Worm (Caenorhabditis elegans) whole organism, late embryonic: ENCODE results near the gene W02H5.19.

Experiments
- dmd-4 ChIP-seq: sonication (generic microtip); optimal IDR thresholded peaks from 2 replicates; lab custom pipeline; 2016; ENCODE audit warnings: borderline replicate concordance, missing genetic modification characterization, missing compliant biosample characterization
- hlh-13 ChIP-seq: fragments of 200-800 bp; sonication (Bioruptor generic); optimal IDR thresholded peaks from 2 replicates; lab custom pipeline; 2018; ENCODE audit warnings: mild to moderate bottlenecking, missing genetic modification characterization, missing compliant biosample characterization
- hlh-30 ChIP-seq: sonication (generic microtip); optimal IDR thresholded peaks from 2 replicates; lab custom pipeline; 2017; ENCODE audit warnings: antibody characterized with exemption, missing genetic modification characterization, missing compliant biosample characterization; ENCODE audit not compliant: insufficient read depth
- nhr-11 ChIP-seq: fragments of 150-350 bp; optimal IDR thresholded peaks from 2 replicates; lab custom pipeline; 2014; ENCODE audit warnings: missing biosample characterization, missing genetic modification characterization
- pqm-1 ChIP-seq: sonication (generic microtip); optimal IDR thresholded peaks from 2 replicates; lab custom pipeline; 2016; ENCODE audit warnings: missing genetic modification characterization, missing compliant biosample characterization

DNA sequence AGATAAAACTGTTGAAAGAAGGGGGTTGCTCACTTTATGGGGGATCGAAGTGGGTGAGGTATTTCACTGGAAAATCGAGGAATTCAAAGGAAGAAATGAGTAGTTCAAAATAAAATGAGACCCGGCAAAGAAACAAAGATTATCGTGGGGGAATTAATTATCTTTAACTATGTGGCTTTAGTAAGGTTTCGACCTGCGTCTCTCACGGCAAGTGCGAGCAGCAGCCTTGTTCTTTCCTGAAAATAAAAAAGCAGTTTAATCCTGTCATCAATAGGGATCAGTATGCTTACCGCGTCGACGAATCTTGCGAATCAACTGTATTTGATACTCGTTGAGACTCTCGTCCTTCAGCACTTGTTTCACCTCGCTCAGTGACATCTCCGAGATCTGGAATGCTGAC lies 16.8 kb upstream of the W02H5.19 start, which contains the start of gene srh-271:
- TF ChIP-seq hlh-13 (GFP tag; lab: Kevin White, UChicago) (no peak), pqm-1 (tag; lab: Kevin White, UChicago) (no peak), dmd-4 (tag; lab: Kevin White, UChicago) (no peak), nhr-11 (tag; lab: Kevin White, UChicago) (no peak), hlh-30 (tag; lab: Kevin White, UChicago) (no peak)
